Fruit fly (Drosophila melanogaster) Kc167 (cell line): ENCODE results near the gene CG12278.

ENCODE experiments used
- Myc ChIP-seq: fragments of >200 bp; optimal IDR thresholded peaks from 2 replicates; lab custom pipeline; 2017; ENCODE audit warnings: missing external identifiers
- Sin3A ChIP-seq: fragments of >200 bp; optimal IDR thresholded peaks from 2 replicates; lab custom pipeline; 2018; ENCODE audit warnings: missing external identifiers
- h ChIP-seq: fragments of >200 bp; optimal IDR thresholded peaks from 3 replicates; lab custom pipeline; 2018; ENCODE audit warnings: missing external identifiers
- insv ChIP-seq: fragments of >200 bp; optimal IDR thresholded peaks from 3 replicates; lab custom pipeline; 2018; ENCODE audit warnings: missing external identifiers
- psq ChIP-seq: fragments of >200 bp; optimal IDR thresholded peaks from 2 replicates; lab custom pipeline; 2017; ENCODE audit warnings: missing external identifiers
- ttk ChIP-seq: sonication (Bioruptor generic); optimal IDR thresholded peaks from 2 replicates; lab custom pipeline; 2017; ENCODE audit warnings: missing external identifiers

DNA sequence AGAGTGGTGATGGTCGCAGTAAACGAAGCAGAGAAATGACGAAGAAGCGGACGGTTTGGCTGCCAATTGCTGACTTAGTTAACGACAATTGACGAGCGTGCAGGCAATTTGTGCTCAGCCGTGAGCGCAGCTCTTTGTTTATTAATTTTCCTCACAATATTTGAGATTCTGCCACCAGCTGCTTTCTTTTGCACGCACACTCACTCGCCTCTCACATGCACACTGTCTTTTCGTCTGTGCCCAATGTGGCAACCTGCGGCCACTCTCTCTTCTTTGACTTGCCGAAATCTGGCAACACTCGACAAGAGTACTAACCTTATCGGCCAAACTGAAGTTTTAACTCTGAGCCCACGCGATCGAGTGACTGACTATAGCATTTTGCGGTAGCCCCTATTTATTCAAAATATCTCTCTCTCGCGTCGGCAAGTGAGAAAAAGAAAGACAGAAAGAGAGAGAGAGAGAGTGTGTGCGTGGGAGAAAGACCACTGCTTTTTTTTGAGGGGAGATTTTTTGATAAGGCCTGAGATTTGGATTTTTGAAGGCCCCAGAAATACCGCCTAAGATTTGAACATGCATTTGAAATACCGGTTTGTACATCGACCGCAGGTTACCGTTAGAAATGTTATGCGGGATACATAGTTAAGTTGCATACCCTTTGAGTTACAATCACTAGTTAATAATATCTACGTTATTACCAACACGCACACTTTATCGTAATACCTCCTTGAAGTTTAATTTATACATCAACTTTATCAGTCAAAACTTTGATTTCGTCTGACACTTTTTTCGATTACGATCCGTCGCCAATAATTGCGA is 16.8 kb downstream of the CG12278 start, which contains the start of gene Mvl:
- TF ChIP-seq insv (no peak), ttk (lab: Kevin White, UChicago) (no peak), Sin3A (no peak), h (lab: Kevin White, UChicago) (no peak), psq (lab: Kevin White, UChicago) (no peak), Myc (lab: Kevin White, UChicago) (no peak)
